Worm (Caenorhabditis elegans) whole organism, young adult: Measurements from ENCODE around the gene T20D3.5.

Source experiments
- aptf-2 ChIP-seq: fragments of 200-800 bp; sonication (Bioruptor generic); conservative IDR thresholded peaks from 2 replicates; pipeline ENCODE4 v1.3.6; 2022; ENCODE audit warnings: missing genetic modification reagents, missing genetic modification characterization, missing compliant biosample characterization
- efl-1 ChIP-seq: fragments of 150-350 bp; optimal IDR thresholded peaks from 2 replicates; lab custom pipeline; 2014; ENCODE audit warnings: missing biosample characterization, missing genetic modification reagents, missing genetic modification characterization
- madf-6 ChIP-seq: fragments of 200-800 bp; sonication (Bioruptor generic); IDR thresholded peaks from 2 replicates; pipeline ENCODE4 v1.3.6; 2022; ENCODE audit warnings: missing genetic modification reagents, missing genetic modification characterization, missing compliant biosample characterization
- sea-2 ChIP-seq: fragments of 200-800 bp; sonication (Bioruptor generic); IDR thresholded peaks from 2 replicates; pipeline ENCODE4 v1.3.6; 2022; ENCODE audit warnings: missing genetic modification characterization, missing compliant biosample characterization
- somi-1 ChIP-seq: fragments of 200-800 bp; sonication (Bioruptor generic); optimal IDR thresholded peaks from 2 replicates; lab custom pipeline; 2018; ENCODE audit warnings: mild to moderate bottlenecking, missing genetic modification characterization, missing compliant biosample characterization
- unc-130 ChIP-seq: sonication (generic microtip); optimal IDR thresholded peaks from 2 replicates; lab custom pipeline; 2016; ENCODE audit warnings: missing genetic modification reagents, missing genetic modification characterization, missing compliant biosample characterization

DNA sequence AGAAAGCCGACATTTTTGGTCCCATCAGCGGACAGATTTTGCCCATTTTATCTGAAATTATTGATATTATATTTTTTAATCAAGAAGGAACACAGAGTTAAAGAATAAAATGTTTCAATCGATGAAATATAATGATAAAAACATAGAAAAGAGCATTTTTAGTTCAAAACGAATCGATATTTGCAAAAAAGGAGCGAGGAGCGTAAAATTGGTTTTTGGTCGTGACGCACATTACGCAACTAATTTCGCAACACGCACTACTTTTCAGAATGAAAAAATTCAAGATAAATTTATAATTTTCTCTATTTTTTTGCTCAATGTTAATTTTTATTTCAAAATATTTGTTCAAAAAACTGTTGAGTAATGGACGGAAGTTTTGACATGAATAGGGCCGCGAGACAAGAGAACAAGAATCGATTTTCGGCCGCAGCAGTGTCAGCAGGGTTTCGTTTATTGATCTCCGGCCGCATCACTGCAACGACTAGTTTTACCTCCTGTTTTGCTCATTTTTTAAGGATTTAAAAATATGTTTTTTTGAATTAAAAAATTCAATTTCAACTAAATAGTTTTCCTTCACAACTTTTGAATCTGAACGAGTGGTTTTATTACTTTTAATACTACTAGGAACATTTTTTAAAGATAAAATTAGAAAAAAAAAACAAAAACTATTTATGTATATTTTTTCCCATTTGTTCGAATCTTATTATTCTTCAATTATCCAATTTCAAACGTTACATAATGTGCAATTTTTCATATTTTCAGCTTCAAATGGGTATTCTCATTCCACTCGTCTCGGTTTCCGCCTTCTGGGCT lies 15.6 kb upstream of the T20D3.5 start, which contains the start of the genes F49C12.12 and vha-17:
- no peak for TF ChIP-seq aptf-2 (GFP tag; lab: Robert Waterston, UW)
- TF ChIP-seq sea-2: no peak
- no peak for TF ChIP-seq unc-130
- no peak for TF ChIP-seq efl-1 (GFP tag; lab: Kevin White, UChicago)
- no peak for TF ChIP-seq somi-1 (GFP tag; lab: Kevin White, UChicago)
- TF ChIP-seq madf-6 (GFP tag; lab: Robert Waterston, UW): no peak
